Worm (Caenorhabditis elegans): Measurements from ENCODE around the gene T23G4.127.

DNA sequence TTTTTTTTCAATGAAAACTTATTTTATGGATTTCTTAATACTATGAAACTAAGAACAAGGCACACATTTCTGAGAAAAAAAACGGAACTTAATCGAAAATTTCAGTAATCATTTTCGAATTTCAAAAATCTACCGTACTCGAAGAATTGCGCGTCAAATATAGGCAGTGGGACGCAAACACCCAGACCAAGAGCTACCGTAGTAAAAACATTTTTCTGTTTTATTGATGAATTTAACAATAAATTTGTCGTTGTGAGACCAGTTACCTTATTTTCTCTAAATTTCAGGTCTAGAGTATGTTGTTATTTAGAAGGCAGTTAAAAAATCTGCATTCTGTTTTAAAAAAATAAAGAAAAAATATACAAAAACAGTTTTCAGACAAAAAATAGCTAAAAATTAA lies 10.9 kb downstream of the T23G4.127 start:
- TF ChIP-seq flt-1 (GFP tag; IDR thresholded peaks at IDR 0.05) (no peak), pes-1 (GFP tag; IDR thresholded peaks at IDR 0.05) (no peak), ama-1 (optimal IDR thresholded peaks at IDR 0.05) (no peak), hmg-4 (GFP tag; optimal IDR thresholded peaks at IDR 0.05) (no peak), hmbx-1 (tag; optimal IDR thresholded peaks at IDR 0.05) (no peak)

Data from whole organism, early embryonic.